Worm (Caenorhabditis elegans) whole organism, young adult: ENCODE data around the gene unc-7.

ENCODE experiments used
- B0019.2 ChIP-seq: fragments of 200-800 bp; sonication (Bioruptor generic); conservative IDR thresholded peaks from 2 replicates; pipeline ENCODE4 v1.3.6; 2022; ENCODE audit warnings: missing genetic modification reagents, missing genetic modification characterization, missing compliant biosample characterization
- B0336.3 ChIP-seq: fragments of 200-800 bp; sonication (Bioruptor generic); IDR thresholded peaks from 2 replicates; pipeline ENCODE4 v1.3.6; 2022; ENCODE audit warnings: missing genetic modification characterization, missing compliant biosample characterization
- C17E4.6 ChIP-seq: fragments of 200-800 bp; sonication (Bioruptor generic); IDR thresholded peaks from 2 replicates; pipeline ENCODE4 v1.3.6; 2022; ENCODE audit warnings: missing genetic modification reagents, missing genetic modification characterization, missing compliant biosample characterization
- F22D6.2 ChIP-seq: sonication (generic microtip); optimal IDR thresholded peaks from 2 replicates; lab custom pipeline; 2016; ENCODE audit warnings: mild to moderate bottlenecking, missing genetic modification characterization, missing compliant biosample characterization
- F39B2.1 ChIP-seq: fragments of 200-800 bp; sonication (Bioruptor generic); IDR thresholded peaks from 2 replicates; pipeline ENCODE4 v1.3.6; 2022; ENCODE audit warnings: missing genetic modification reagents, missing genetic modification characterization, missing compliant biosample characterization
- F57A8.1 ChIP-seq: fragments of 200-800 bp; sonication (Bioruptor generic); optimal IDR thresholded peaks from 2 replicates; lab custom pipeline; 2018; ENCODE audit warnings: mild to moderate bottlenecking, missing genetic modification characterization, moderate library complexity, missing compliant biosample characterization
- F57C9.4 ChIP-seq: sonication (generic microtip); optimal IDR thresholded peaks from 2 replicates; lab custom pipeline; 2017; ENCODE audit warnings: mild to moderate bottlenecking, missing genetic modification characterization, missing compliant biosample characterization
- T26A5.8 ChIP-seq: sonication (generic microtip); optimal IDR thresholded peaks from 2 replicates; lab custom pipeline; 2016; ENCODE audit warnings: missing genetic modification characterization, missing compliant biosample characterization
- Y53G8AR.9 ChIP-seq: fragments of 200-800 bp; sonication (Bioruptor generic); conservative IDR thresholded peaks from 2 replicates; pipeline ENCODE4 v1.3.6; 2022; ENCODE audit warnings: missing genetic modification reagents, missing genetic modification characterization, missing compliant biosample characterization
- Y67H2A.10 ChIP-seq: fragments of 200-800 bp; sonication (Bioruptor generic); conservative IDR thresholded peaks from 2 replicates; pipeline ENCODE4 v1.3.6; 2022; ENCODE audit warnings: missing genetic modification reagents, missing genetic modification characterization, missing compliant biosample characterization
- Y79H2A.3 ChIP-seq: fragments of 200-800 bp; sonication (Bioruptor generic); conservative IDR thresholded peaks from 2 replicates; pipeline ENCODE4 v1.3.6; 2022; ENCODE audit warnings: missing genetic modification reagents, missing genetic modification characterization, missing compliant biosample characterization
- ama-1 ChIP-seq, 3 experiments: fragments of 150-350 bp in 1 of 3; sonication (generic microtip) in 2 of 3; optimal IDR thresholded peaks; 2 replicates each; lab custom pipeline; 2014 to 2018; ENCODE audit warnings: missing biosample characterization in 2 of 3, missing genetic modification characterization in 2 of 3, missing genetic modification reagents in 2 of 3
- aptf-2 ChIP-seq: fragments of 200-800 bp; sonication (Bioruptor generic); conservative IDR thresholded peaks from 2 replicates; pipeline ENCODE4 v1.3.6; 2022; ENCODE audit warnings: missing genetic modification reagents, missing genetic modification characterization, missing compliant biosample characterization
- bed-1 ChIP-seq: fragments of 200-800 bp; sonication (Bioruptor generic); IDR thresholded peaks from 2 replicates; pipeline ENCODE4 v1.3.6; 2022; ENCODE audit warnings: missing genetic modification reagents, missing genetic modification characterization, missing compliant biosample characterization
- cebp-1 ChIP-seq, 2 experiments: fragments of 200-800 bp in 1 of 2; sonication (Bioruptor generic) in 1 of 2; sonication (generic microtip) in 1 of 2; IDR thresholded peaks in 1 of 2; optimal IDR thresholded peaks in 1 of 2; 2 replicates each; pipeline versions ENCODE4 v1.3.6 to Lab custom; 2017 to 2022; ENCODE audit warnings: missing compliant biosample characterization in 2 of 2, missing genetic modification characterization in 2 of 2, mild to moderate bottlenecking in 1 of 2, missing genetic modification reagents in 1 of 2, moderate library complexity in 1 of 2
- ceh-40 ChIP-seq: fragments of 200-800 bp; sonication (Bioruptor generic); IDR thresholded peaks from 2 replicates; pipeline ENCODE4 v1.3.6; 2022; ENCODE audit warnings: missing genetic modification characterization, missing compliant biosample characterization
- chd-7 ChIP-seq: sonication (generic microtip); optimal IDR thresholded peaks from 2 replicates; lab custom pipeline; 2016; ENCODE audit warnings: mild to moderate bottlenecking, missing genetic modification characterization, moderate library complexity, missing compliant biosample characterization
- dox-1 ChIP-seq: fragments of 200-800 bp; sonication (Bioruptor generic); IDR thresholded peaks from 2 replicates; pipeline ENCODE4 v1.3.6; 2022; ENCODE audit warnings: missing genetic modification reagents, missing genetic modification characterization, missing compliant biosample characterization
- egl-18 ChIP-seq: fragments of 200-800 bp; sonication (Bioruptor generic); IDR thresholded peaks from 2 replicates; pipeline ENCODE4 v1.3.6; 2022; ENCODE audit warnings: missing genetic modification reagents, missing genetic modification characterization, missing compliant biosample characterization
- egl-44 ChIP-seq: fragments of 200-800 bp; sonication (Bioruptor generic); IDR thresholded peaks from 2 replicates; pipeline ENCODE4 v1.3.6; 2022; ENCODE audit warnings: missing genetic modification reagents, missing genetic modification characterization, missing compliant biosample characterization
- egrh-3 ChIP-seq: fragments of 200-800 bp; sonication (Bioruptor generic); IDR thresholded peaks from 2 replicates; pipeline ENCODE4 v1.3.6; 2022; ENCODE audit warnings: missing genetic modification reagents, missing genetic modification characterization, missing compliant biosample characterization
- fkh-3 ChIP-seq: sonication (generic microtip); optimal IDR thresholded peaks from 2 replicates; lab custom pipeline; 2016; ENCODE audit warnings: mild to moderate bottlenecking, missing genetic modification characterization, missing compliant biosample characterization
- let-607 ChIP-seq, 2 experiments: fragments of 200-800 bp in 1 of 2; sonication (Bioruptor generic) in 1 of 2; sonication (generic microtip) in 1 of 2; optimal IDR thresholded peaks; 2 replicates each; lab custom pipeline; 2016 to 2018; ENCODE audit warnings: mild to moderate bottlenecking in 2 of 2, missing compliant biosample characterization in 2 of 2, missing genetic modification characterization in 2 of 2, moderate library complexity in 2 of 2, missing genotype in 1 of 2
- lin-26 ChIP-seq: fragments of 200-800 bp; sonication (Bioruptor generic); IDR thresholded peaks from 2 replicates; pipeline ENCODE4 v1.3.6; 2022; ENCODE audit warnings: missing genetic modification reagents, missing genetic modification characterization, missing compliant biosample characterization
- lin-40 ChIP-seq: sonication (generic microtip); optimal IDR thresholded peaks from 2 replicates; lab custom pipeline; 2016; ENCODE audit warnings: missing genetic modification characterization, mild to moderate bottlenecking, missing compliant biosample characterization, missing genotype, missing genetic modification reagents
- lsl-1 ChIP-seq: fragments of 200-800 bp; sonication (Bioruptor generic); optimal IDR thresholded peaks from 2 replicates; lab custom pipeline; 2018; ENCODE audit warnings: mild to moderate bottlenecking, missing genetic modification characterization, moderate library complexity, missing compliant biosample characterization
- lsy-27 ChIP-seq: sonication (generic microtip); optimal IDR thresholded peaks from 2 replicates; lab custom pipeline; 2017; ENCODE audit warnings: missing genetic modification characterization, mild to moderate bottlenecking, missing compliant biosample characterization, antibody characterized with exemption, missing genotype, borderline replicate concordance; ENCODE audit not compliant: insufficient read depth
- nfya-1 ChIP-seq: sonication (generic microtip); optimal IDR thresholded peaks from 2 replicates; lab custom pipeline; 2017; ENCODE audit warnings: antibody characterized with exemption, missing compliant biosample characterization, missing genetic modification characterization, borderline replicate concordance; ENCODE audit not compliant: insufficient read depth
- nhr-179 ChIP-seq: sonication (generic microtip); optimal IDR thresholded peaks from 2 replicates; lab custom pipeline; 2016; ENCODE audit warnings: mild to moderate bottlenecking, missing genetic modification characterization, missing compliant biosample characterization
- nhr-90 ChIP-seq: sonication (generic microtip); optimal IDR thresholded peaks from 2 replicates; lab custom pipeline; 2016; ENCODE audit warnings: missing genotype, mild to moderate bottlenecking, missing genetic modification characterization, missing compliant biosample characterization
- pbrm-1 ChIP-seq: fragments of 200-800 bp; sonication (Bioruptor generic); IDR thresholded peaks from 2 replicates; pipeline ENCODE4 v1.3.6; 2022; ENCODE audit warnings: missing genetic modification reagents, missing genetic modification characterization, missing compliant biosample characterization
- pha-4 ChIP-seq: fragments of 150-350 bp; sonication (generic microtip); optimal IDR thresholded peaks from 2 replicates; lab custom pipeline; 2014; ENCODE audit warnings: missing biosample characterization, missing genetic modification reagents, missing genetic modification characterization
- rpc-1 ChIP-seq, 2 experiments: fragments of 150-350 bp in 1 of 2; sonication (generic microtip) in 1 of 2; optimal IDR thresholded peaks; 2 replicates each; lab custom pipeline; 2014 to 2018; ENCODE audit warnings: missing biosample characterization in 1 of 2, missing genetic modification characterization in 1 of 2, missing genetic modification reagents in 1 of 2, missing genotype in 1 of 2
- sdz-38 ChIP-seq: sonication (generic microtip); optimal IDR thresholded peaks from 2 replicates; lab custom pipeline; 2016; ENCODE audit warnings: missing genotype, missing genetic modification characterization, missing compliant biosample characterization
- tbp1 ChIP-seq: fragments of 200-800 bp; sonication (Bioruptor generic); optimal IDR thresholded peaks from 2 replicates; lab custom pipeline; 2018; ENCODE audit warnings: mild to moderate bottlenecking, missing genetic modification characterization, missing compliant biosample characterization
- tlf-1 ChIP-seq: fragments of 200-800 bp; sonication (Bioruptor generic); optimal IDR thresholded peaks from 2 replicates; lab custom pipeline; 2018; ENCODE audit warnings: mild to moderate bottlenecking, missing genetic modification characterization, missing compliant biosample characterization
- unc-62 ChIP-seq: fragments of 150-350 bp; optimal IDR thresholded peaks from 2 replicates; lab custom pipeline; 2014; ENCODE audit warnings: missing biosample characterization, missing genetic modification reagents, missing genetic modification characterization
- zfh-2 ChIP-seq: fragments of 200-800 bp; sonication (Bioruptor generic); conservative IDR thresholded peaks from 2 replicates; pipeline ENCODE4 v1.3.6; 2022; ENCODE audit warnings: missing genetic modification reagents, missing genetic modification characterization, missing compliant biosample characterization
- ztf-25 ChIP-seq: fragments of 200-800 bp; sonication (Bioruptor generic); IDR thresholded peaks from 2 replicates; pipeline ENCODE4 v1.3.6; 2022; ENCODE audit warnings: missing genetic modification reagents, missing genetic modification characterization, missing compliant biosample characterization
- ztf-26 ChIP-seq: sonication (generic microtip); optimal IDR thresholded peaks from 2 replicates; lab custom pipeline; 2017; ENCODE audit warnings: missing genetic modification characterization, missing compliant biosample characterization
- ztf-28 ChIP-seq: fragments of 200-800 bp; sonication (Bioruptor generic); IDR thresholded peaks from 2 replicates; pipeline ENCODE4 v1.3.6; 2022; ENCODE audit warnings: missing genetic modification reagents, missing genetic modification characterization, missing compliant biosample characterization

The unc-7 gene

ce11 chrX:15176431-15176911 is 28.9 kb upstream of the unc-7 start, which contains the start of gene col-41:
col-41 (minus strand) TSS chrX:15176481.
- TF ChIP-seq lsy-27 (tag; lab: Kevin White, UChicago): no peak
- TF ChIP-seq rpc-1 (optimal IDR thresholded peaks at IDR 0.05; lab: Kevin White, UChicago): no peak
- no peak for TF ChIP-seq rpc-1 (tag; optimal IDR thresholded peaks at IDR 0.05; lab: Kevin White, UChicago)
- no peak for TF ChIP-seq ztf-26 (tag; lab: Kevin White, UChicago)
- no peak for TF ChIP-seq T26A5.8 (tag; lab: Kevin White, UChicago)
- TF ChIP-seq, all 124 proteins: peak for 0

DNA sequence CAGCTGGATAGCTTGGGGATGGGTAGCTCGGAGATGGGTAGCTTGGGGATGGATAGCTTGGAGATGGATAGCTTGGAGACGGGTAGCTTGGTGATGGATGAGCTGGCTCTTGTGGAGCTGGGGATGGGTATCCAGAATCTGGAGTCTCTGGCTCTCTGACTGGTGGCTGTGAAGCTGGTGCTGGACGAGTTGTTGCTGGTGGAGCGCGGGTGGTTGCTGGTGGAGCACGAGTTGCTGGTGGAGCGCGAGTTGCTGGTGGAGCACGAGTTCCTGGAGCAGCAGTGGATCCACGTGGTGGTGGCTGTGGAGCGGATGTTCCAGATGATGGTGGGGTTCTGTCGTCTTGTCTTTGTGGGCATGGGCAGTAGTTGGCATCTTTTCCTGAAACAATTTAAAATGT is 27.7 kb upstream of the unc-7 start:
- no peak for TF ChIP-seq Y79H2A.3 (GFP tag; lab: Robert Waterston, UW)
- TF ChIP-seq F57C9.4: no peak
- no peak for TF ChIP-seq ceh-40 (GFP tag; lab: Robert Waterston, UW)
- TF ChIP-seq zfh-2 (GFP tag; lab: Robert Waterston, UW): peak; percentile 70
- no peak for TF ChIP-seq pbrm-1 (GFP tag; lab: Robert Waterston, UW)
- no peak for TF ChIP-seq nfya-1 (tag; lab: Kevin White, UChicago)
- no peak for TF ChIP-seq let-607 (tag; optimal IDR thresholded peaks at IDR 0.05; lab: Kevin White, UChicago)
- no peak for TF ChIP-seq egl-18
- no peak for TF ChIP-seq lin-26 (GFP tag; lab: Robert Waterston, UW)
- TF ChIP-seq tlf-1 (GFP tag; lab: Kevin White, UChicago): no peak
- TF ChIP-seq pha-4 (tag; lab: Kevin White, UChicago): no peak
- TF ChIP-seq nhr-179 (tag; lab: Kevin White, UChicago): no peak
- TF ChIP-seq cebp-1 (GFP tag; IDR thresholded peaks at IDR 0.05; lab: Robert Waterston, UW): no peak
- TF ChIP-seq cebp-1 (tag; optimal IDR thresholded peaks at IDR 0.05; lab: Kevin White, UChicago): no peak
- peak; percentile 68; the same call in 1 of the 2 replicates for TF ChIP-seq egrh-3

DNA sequence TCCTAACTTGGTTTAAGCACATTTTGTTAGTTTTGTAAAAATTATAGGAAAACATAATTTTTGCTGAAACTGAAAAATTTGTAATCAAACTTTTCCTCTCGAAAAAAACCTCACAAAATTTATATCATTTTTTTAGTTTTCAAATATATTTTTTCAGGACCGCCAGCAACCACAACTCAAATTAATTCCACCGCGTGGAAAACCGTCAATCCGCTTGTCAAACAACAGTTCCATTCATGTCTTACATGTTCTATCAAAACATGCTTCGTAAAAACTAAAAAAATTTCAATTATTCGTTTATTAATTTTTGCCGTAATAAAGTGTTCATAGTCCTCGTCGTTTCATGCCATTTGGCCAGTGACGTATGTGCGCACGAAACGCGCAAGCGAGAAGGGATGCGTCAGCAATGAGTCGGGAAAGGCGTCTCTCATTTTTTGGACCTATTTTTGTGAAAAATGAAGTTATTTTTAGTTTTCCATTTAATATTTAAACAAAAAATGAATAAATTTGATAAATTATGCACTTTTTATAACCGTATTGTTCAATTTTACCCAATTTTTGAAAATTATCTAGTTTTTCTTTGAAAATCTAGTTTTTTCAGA is 25.9 kb upstream of the unc-7 start, which contains the start of gene ucr-2.2:
Gene ucr-2.2 (plus strand): TSS at position 602 of the 602 bp plus-strand sequence.
- TF ChIP-seq Y53G8AR.9: peak; percentile 64; the same call in 1 of the 2 replicates
- TF ChIP-seq nhr-179 (tag; lab: Kevin White, UChicago): no peak
- no peak for TF ChIP-seq ztf-25
- TF ChIP-seq sdz-38 (tag; lab: Kevin White, UChicago): no peak
- peak; percentile 52; the same call in 1 of the 2 replicates for TF ChIP-seq zfh-2 (GFP tag; lab: Robert Waterston, UW)
- peak; percentile 89 for TF ChIP-seq dox-1 (GFP tag; lab: Robert Waterston, UW)
- no peak for TF ChIP-seq egl-44 (GFP tag; lab: Robert Waterston, UW)
- TF ChIP-seq pbrm-1 (GFP tag; lab: Robert Waterston, UW): peak; percentile 75
- TF ChIP-seq B0019.2: no peak
- TF ChIP-seq ztf-28 (GFP tag; lab: Robert Waterston, UW): no peak
- no peak for TF ChIP-seq F57A8.1 (GFP tag; lab: Kevin White, UChicago)
- TF ChIP-seq aptf-2: no peak; the same call in 1 of the 2 replicates
- TF ChIP-seq lsl-1 (GFP tag; lab: Kevin White, UChicago): no peak
- no peak for TF ChIP-seq fkh-3 (tag; lab: Kevin White, UChicago)
- TF ChIP-seq Y67H2A.10 (GFP tag; lab: Robert Waterston, UW): no peak
- no peak for TF ChIP-seq nhr-90 (tag; lab: Kevin White, UChicago)
- TF ChIP-seq cebp-1 (GFP tag; IDR thresholded peaks at IDR 0.05; lab: Robert Waterston, UW): peak; percentile 44; the same call in 1 of the 2 replicates
- TF ChIP-seq cebp-1 (tag; optimal IDR thresholded peaks at IDR 0.05; lab: Kevin White, UChicago): peak; percentile 82
- TF ChIP-seq egl-18: no peak
- peak; percentile 87 for TF ChIP-seq lin-40
- no peak for TF ChIP-seq F39B2.1
- no peak for TF ChIP-seq ceh-40 (GFP tag; lab: Robert Waterston, UW)
- TF ChIP-seq bed-1 (GFP tag; lab: Robert Waterston, UW): no peak
- no peak for TF ChIP-seq C17E4.6 (GFP tag; lab: Robert Waterston, UW)
- peak; percentile 49; the same call in 1 of the 2 replicates for TF ChIP-seq B0336.3
- TF ChIP-seq tbp1 (GFP tag; lab: Kevin White, UChicago): peak; percentile 61
- TF ChIP-seq unc-62 (GFP tag; lab: Kevin White, UChicago): no peak
- peak; percentile 30 for TF ChIP-seq F22D6.2 (tag; lab: Kevin White, UChicago)
- no peak for TF ChIP-seq ama-1 (optimal IDR thresholded peaks at IDR 0.05; lab: Kevin White, UChicago)
- no peak for TF ChIP-seq ama-1 (GFP tag; optimal IDR thresholded peaks at IDR 0.05; lab: Kevin White, UChicago)
- no peak for TF ChIP-seq chd-7 (tag; lab: Kevin White, UChicago)
